Worm (Caenorhabditis elegans) whole organism, L1 larva: ENCODE results near the gene C28A5.6.

ENCODE experiments used
- C04F5.9 ChIP-seq: sonication (generic microtip); optimal IDR thresholded peaks from 2 replicates; lab custom pipeline; 2016; ENCODE audit warnings: missing genetic modification characterization, missing compliant biosample characterization
- C34B4.2 ChIP-seq: sonication (generic microtip); optimal IDR thresholded peaks from 2 replicates; lab custom pipeline; 2017; ENCODE audit warnings: mild to moderate bottlenecking, missing genetic modification characterization, missing compliant biosample characterization
- F16B12.6 ChIP-seq: fragments of 150-350 bp; optimal IDR thresholded peaks from 2 replicates; lab custom pipeline; 2014; ENCODE audit warnings: missing biosample characterization, missing genetic modification characterization
- Y116A8C.19 ChIP-seq: sonication (generic microtip); optimal IDR thresholded peaks from 2 replicates; lab custom pipeline; 2016; ENCODE audit warnings: missing compliant biosample characterization, missing genetic modification characterization, borderline replicate concordance
- ceh-63 ChIP-seq: fragments of 200-800 bp; sonication (Bioruptor generic); optimal IDR thresholded peaks from 2 replicates; lab custom pipeline; 2018; ENCODE audit warnings: mild to moderate bottlenecking, missing genetic modification characterization, missing compliant biosample characterization
- ceh-8 ChIP-seq: fragments of 200-800 bp; sonication (Bioruptor generic); optimal IDR thresholded peaks from 2 replicates; lab custom pipeline; 2018; ENCODE audit warnings: mild to moderate bottlenecking, missing genetic modification characterization, moderate library complexity, missing compliant biosample characterization
- ceh-82 ChIP-seq, 3 experiments: fragments of 150-350 bp in 1 of 3; sonication (generic microtip) in 2 of 3; optimal IDR thresholded peaks; 2 replicates each; lab custom pipeline; 2014 to 2017; ENCODE audit warnings: missing biosample characterization in 3 of 3, missing genetic modification characterization in 3 of 3
- ceh-88 ChIP-seq: fragments of 200-800 bp; sonication (Bioruptor generic); IDR thresholded peaks from 2 replicates; pipeline ENCODE4 v1.3.6; 2022; ENCODE audit warnings: missing genetic modification characterization, missing compliant biosample characterization
- ces-1 ChIP-seq: fragments of 150-350 bp; optimal IDR thresholded peaks from 2 replicates; lab custom pipeline; 2014; ENCODE audit warnings: missing biosample characterization, missing genetic modification reagents, missing genetic modification characterization
- dpl-1 ChIP-seq, 3 experiments: fragments of 150-350 bp in 2 of 3; sonication (generic microtip) in 1 of 3; optimal IDR thresholded peaks; 2 replicates each; lab custom pipeline; 2014 to 2017; ENCODE audit warnings: missing biosample characterization in 3 of 3, missing genetic modification characterization in 3 of 3, missing genetic modification reagents in 3 of 3
- dsc-1 ChIP-seq: sonication (generic microtip); optimal IDR thresholded peaks from 2 replicates; lab custom pipeline; 2016; ENCODE audit warnings: mild to moderate bottlenecking, missing genetic modification characterization, missing compliant biosample characterization
- efl-3 ChIP-seq: fragments of 200-800 bp; sonication (Bioruptor generic); optimal IDR thresholded peaks from 2 replicates; lab custom pipeline; 2018; ENCODE audit warnings: mild to moderate bottlenecking, missing genetic modification characterization, missing compliant biosample characterization
- egl-13 ChIP-seq: sonication (generic microtip); optimal IDR thresholded peaks from 2 replicates; lab custom pipeline; 2016; ENCODE audit warnings: missing genotype, missing genetic modification reagents, missing genetic modification characterization, missing compliant biosample characterization
- egl-27 ChIP-seq, 2 experiments: fragments of 150-350 bp in 1 of 2; sonication (generic microtip); optimal IDR thresholded peaks; 3 replicates each; lab custom pipeline; 2017 to 2018; ENCODE audit warnings: missing biosample characterization in 2 of 2, missing genetic modification characterization in 2 of 2, missing genetic modification reagents in 2 of 2
- elt-3 ChIP-seq, 6 experiments: fragments of 150-350 bp in 1 of 6; sonication (generic microtip); optimal IDR thresholded peaks; 2 replicates each; lab custom pipeline; 2017 to 2018; ENCODE audit warnings: missing biosample characterization in 6 of 6, missing genetic modification characterization in 6 of 6, inconsistent platforms in 1 of 6
- ets-5 ChIP-seq: fragments of 200-800 bp; sonication (Bioruptor generic); IDR thresholded peaks from 2 replicates; pipeline ENCODE4 v1.3.6; 2022; ENCODE audit warnings: missing genetic modification characterization, missing compliant biosample characterization
- fkh-10 ChIP-seq: sonication (generic microtip); optimal IDR thresholded peaks from 2 replicates; lab custom pipeline; 2017; ENCODE audit warnings: missing biosample characterization, missing genetic modification reagents, missing genetic modification characterization
- fkh-4 ChIP-seq: sonication (generic microtip); optimal IDR thresholded peaks from 2 replicates; lab custom pipeline; 2016; ENCODE audit warnings: missing compliant biosample characterization, missing genetic modification characterization, borderline replicate concordance
- grh-1 ChIP-seq: fragments of 200-800 bp; sonication (Bioruptor generic); IDR thresholded peaks from 2 replicates; pipeline ENCODE4 v1.3.6; 2022; ENCODE audit warnings: missing genetic modification reagents, missing genetic modification characterization, missing compliant biosample characterization
- hlh-17 ChIP-seq: fragments of 200-800 bp; sonication (Bioruptor generic); optimal IDR thresholded peaks from 2 replicates; lab custom pipeline; 2018; ENCODE audit warnings: missing genetic modification characterization, mild to moderate bottlenecking, missing compliant biosample characterization, moderate library complexity, borderline replicate concordance
- hlh-4 ChIP-seq: sonication (generic microtip); optimal IDR thresholded peaks from 2 replicates; lab custom pipeline; 2016; ENCODE audit warnings: mild to moderate bottlenecking, missing genetic modification characterization, missing compliant biosample characterization
- hpl-2 ChIP-seq: fragments of 150-350 bp; optimal IDR thresholded peaks from 2 replicates; lab custom pipeline; 2014; ENCODE audit warnings: missing biosample characterization, missing genetic modification reagents, missing genetic modification characterization
- irx-1 ChIP-seq: sonication (generic microtip); optimal IDR thresholded peaks from 2 replicates; lab custom pipeline; 2016; ENCODE audit warnings: missing genetic modification characterization, missing compliant biosample characterization
- isw-1 ChIP-seq: fragments of 200-800 bp; sonication (Bioruptor generic); IDR thresholded peaks from 2 replicates; pipeline ENCODE4 v1.3.6; 2022; ENCODE audit warnings: missing genetic modification characterization, missing compliant biosample characterization
- jun-1 ChIP-seq: fragments of 150-350 bp; optimal IDR thresholded peaks from 2 replicates; lab custom pipeline; 2014; ENCODE audit warnings: missing biosample characterization, missing genetic modification reagents, missing genetic modification characterization
- lin-13 ChIP-seq: fragments of 150-350 bp; optimal IDR thresholded peaks from 2 replicates; lab custom pipeline; 2014; ENCODE audit warnings: missing biosample characterization, missing genetic modification reagents, missing genetic modification characterization
- lin-14 ChIP-seq: fragments of 200-800 bp; sonication (Bioruptor generic); optimal IDR thresholded peaks from 2 replicates; lab custom pipeline; 2018; ENCODE audit warnings: mild to moderate bottlenecking, missing genetic modification characterization, moderate library complexity, missing compliant biosample characterization
- lin-39 ChIP-seq: fragments of 150-350 bp; optimal IDR thresholded peaks from 2 replicates; lab custom pipeline; 2014; ENCODE audit warnings: missing biosample characterization, missing genetic modification reagents, missing genetic modification characterization
- lir-3 ChIP-seq: sonication (generic microtip); optimal IDR thresholded peaks from 2 replicates; lab custom pipeline; 2016; ENCODE audit warnings: mild to moderate bottlenecking, missing genetic modification characterization, moderate library complexity, missing compliant biosample characterization; ENCODE audit not compliant: poor library complexity
- lsy-2 ChIP-seq, 2 experiments: fragments of 150-350 bp; optimal IDR thresholded peaks; 2 replicates each; lab custom pipeline; 2014; ENCODE audit warnings: missing biosample characterization in 2 of 2, missing genetic modification characterization in 2 of 2
- mab-9 ChIP-seq: fragments of 200-800 bp; sonication (Bioruptor generic); IDR thresholded peaks from 2 replicates; pipeline ENCODE4 v1.3.6; 2022; ENCODE audit warnings: missing genetic modification reagents, missing genetic modification characterization, missing compliant biosample characterization
- mdl-1 ChIP-seq, 2 experiments: fragments of 150-350 bp; optimal IDR thresholded peaks; 2 replicates each; lab custom pipeline; 2014 to 2017; ENCODE audit warnings: missing biosample characterization in 2 of 2, missing genetic modification characterization in 2 of 2, inconsistent platforms in 1 of 2
- mef-2 ChIP-seq: fragments of 150-350 bp; optimal IDR thresholded peaks from 2 replicates; lab custom pipeline; 2014; ENCODE audit warnings: missing biosample characterization, missing genetic modification characterization
- mep-1 ChIP-seq: fragments of 150-350 bp; optimal IDR thresholded peaks from 2 replicates; lab custom pipeline; 2014; ENCODE audit warnings: missing biosample characterization, missing genetic modification characterization
- nhr-11 ChIP-seq: fragments of 150-350 bp; optimal IDR thresholded peaks from 2 replicates; lab custom pipeline; 2014; ENCODE audit warnings: missing biosample characterization, missing genetic modification characterization
- nhr-12 ChIP-seq: sonication (generic microtip); optimal IDR thresholded peaks from 2 replicates; lab custom pipeline; 2017; ENCODE audit warnings: missing biosample characterization, missing genetic modification characterization
- nhr-20 ChIP-seq: sonication (generic microtip); optimal IDR thresholded peaks from 2 replicates; lab custom pipeline; 2016; ENCODE audit warnings: mild to moderate bottlenecking, missing genetic modification characterization, missing compliant biosample characterization
- nhr-28 ChIP-seq: fragments of 150-350 bp; optimal IDR thresholded peaks from 2 replicates; lab custom pipeline; 2014; ENCODE audit warnings: missing biosample characterization, missing genetic modification characterization
- nhr-47 ChIP-seq: sonication (generic microtip); optimal IDR thresholded peaks from 2 replicates; lab custom pipeline; 2016; ENCODE audit warnings: mild to moderate bottlenecking, missing genetic modification characterization, moderate library complexity, missing compliant biosample characterization
- nhr-71 ChIP-seq: sonication (generic microtip); optimal IDR thresholded peaks from 2 replicates; lab custom pipeline; 2016; ENCODE audit warnings: mild to moderate bottlenecking, missing genetic modification characterization, moderate library complexity, missing compliant biosample characterization
- nhr-85 ChIP-seq: sonication (generic microtip); peaks from one replicate; lab custom pipeline; 2016; ENCODE audit warnings: missing genetic modification characterization, inconsistent platforms, missing compliant biosample characterization
- pag-3 ChIP-seq: sonication (generic microtip); optimal IDR thresholded peaks from 2 replicates; lab custom pipeline; 2017; ENCODE audit warnings: missing genetic modification characterization, mild to moderate bottlenecking, missing compliant biosample characterization, antibody characterized with exemption, borderline replicate concordance; ENCODE audit not compliant: insufficient read depth
- pqm-1 ChIP-seq: sonication (generic microtip); optimal IDR thresholded peaks from 3 replicates; lab custom pipeline; 2017; ENCODE audit warnings: missing biosample characterization, missing genetic modification characterization
- skn-1 ChIP-seq: fragments of 150-350 bp; optimal IDR thresholded peaks from 2 replicates; lab custom pipeline; 2014; ENCODE audit warnings: missing biosample characterization, missing genetic modification characterization
- snpc-4 ChIP-seq: fragments of 150-350 bp; optimal IDR thresholded peaks from 2 replicates; lab custom pipeline; 2014; ENCODE audit warnings: missing biosample characterization, missing genetic modification characterization
- sup-37 ChIP-seq: fragments of 200-800 bp; sonication (Bioruptor generic); optimal IDR thresholded peaks from 2 replicates; lab custom pipeline; 2018; ENCODE audit warnings: mild to moderate bottlenecking, missing genetic modification characterization, missing compliant biosample characterization
- swsn-7 ChIP-seq: sonication (generic microtip); optimal IDR thresholded peaks from 2 replicates; lab custom pipeline; 2016; ENCODE audit warnings: missing genetic modification characterization, missing compliant biosample characterization
- tbx-2 ChIP-seq: sonication (generic microtip); optimal IDR thresholded peaks from 2 replicates; lab custom pipeline; 2016; ENCODE audit warnings: missing genetic modification characterization, missing compliant biosample characterization
- unc-30 ChIP-seq: sonication (generic microtip); optimal IDR thresholded peaks from 2 replicates; lab custom pipeline; 2017; ENCODE audit warnings: missing biosample characterization, missing genetic modification characterization
- unc-62 ChIP-seq: fragments of 150-350 bp; optimal IDR thresholded peaks from 2 replicates; lab custom pipeline; 2014; ENCODE audit warnings: missing biosample characterization, missing genetic modification reagents, missing genetic modification characterization
- unc-86 ChIP-seq: sonication (generic microtip); optimal IDR thresholded peaks from 2 replicates; lab custom pipeline; 2016; ENCODE audit warnings: missing genetic modification characterization, missing compliant biosample characterization
- zag-1 ChIP-seq: fragments of 150-350 bp; optimal IDR thresholded peaks from 2 replicates; lab custom pipeline; 2014; ENCODE audit warnings: missing biosample characterization, missing genetic modification characterization
- ztf-11 ChIP-seq, 2 experiments: sonication (generic microtip); optimal IDR thresholded peaks; 2 replicates each; lab custom pipeline; 2016 to 2017; ENCODE audit warnings: missing genetic modification characterization in 2 of 2, missing biosample characterization in 1 of 2, missing compliant biosample characterization in 1 of 2

Gene C28A5.6

ce11 chrIII:4413099-4413498 is 16.2 kb downstream of the C28A5.6 start, which contains the start of gene mpc-1 (continued):
- TF ChIP-seq swsn-7 (tag; lab: Kevin White, UChicago) (no peak), ets-5 (no peak), C04F5.9 (tag; lab: Kevin White, UChicago) (no peak), irx-1 (tag; lab: Kevin White, UChicago) (no peak), unc-62 (GFP tag; lab: Kevin White, UChicago) (no peak), elt-3 (tag; optimal IDR thresholded peaks at IDR 0.05; lab: Kevin White, UChicago) (peak in 4 of 6 experiments; percentile 9 to 96 (median 52)), mef-2 (tag; lab: Kevin White, UChicago) (no peak), dpl-1 (GFP tag; optimal IDR thresholded peaks at IDR 0.05; lab: Kevin White, UChicago) (no peak), nhr-20 (tag; lab: Kevin White, UChicago) (peak; percentile 1), nhr-12 (tag; lab: Kevin White, UChicago) (no peak), grh-1 (GFP tag; lab: Robert Waterston, UW) (no peak), unc-86 (tag; lab: Kevin White, UChicago) (no peak), ces-1 (GFP tag; lab: Kevin White, UChicago) (no peak), pag-3 (tag; lab: Kevin White, UChicago) (no peak), hlh-4 (tag; lab: Kevin White, UChicago) (no peak), pqm-1 (tag; lab: Kevin White, UChicago) (peak; percentile 53), mdl-1 (tag; optimal IDR thresholded peaks at IDR 0.05; lab: Kevin White, UChicago) (no peak), F16B12.6 (tag; lab: Kevin White, UChicago) (no peak), fkh-4 (tag; lab: Kevin White, UChicago) (no peak), unc-30 (tag; lab: Kevin White, UChicago) (no peak), nhr-47 (tag; lab: Kevin White, UChicago) (no peak), jun-1 (tag; lab: Kevin White, UChicago) (no peak), nhr-71 (tag; lab: Kevin White, UChicago) (peak; percentile 53), lsy-2 (tag; optimal IDR thresholded peaks at IDR 0.05; lab: Kevin White, UChicago) (peak; percentile 1 to 29), lin-13 (GFP tag; lab: Kevin White, UChicago) (no peak), zag-1 (tag; lab: Kevin White, UChicago) (no peak), egl-13 (no peak), ztf-11 (tag; optimal IDR thresholded peaks at IDR 0.05; lab: Kevin White, UChicago) (no peak), ceh-88 (GFP tag; lab: Robert Waterston, UW) (no peak), egl-27 (tag; optimal IDR thresholded peaks at IDR 0.05; lab: Kevin White, UChicago) (no peak), lin-39 (tag; lab: Kevin White, UChicago) (no peak), isw-1 (GFP tag; lab: Robert Waterston, UW) (no peak), fkh-10 (GFP tag; lab: Kevin White, UChicago) (no peak), efl-3 (GFP tag; lab: Kevin White, UChicago) (no peak), nhr-28 (tag; lab: Kevin White, UChicago) (no peak), C34B4.2 (no peak), hlh-17 (GFP tag; lab: Kevin White, UChicago) (no peak), ceh-63 (GFP tag; lab: Kevin White, UChicago) (no peak), lir-3 (tag; lab: Kevin White, UChicago) (no peak), Y116A8C.19 (tag; lab: Kevin White, UChicago) (no peak), sup-37 (GFP tag; lab: Kevin White, UChicago) (no peak), snpc-4 (tag; lab: Kevin White, UChicago) (no peak), dsc-1 (tag; lab: Kevin White, UChicago) (no peak), ceh-8 (GFP tag; lab: Kevin White, UChicago) (no peak), ceh-82 (tag; optimal IDR thresholded peaks at IDR 0.05; lab: Kevin White, UChicago) (no peak), lin-14 (GFP tag; lab: Kevin White, UChicago) (peak; percentile 54), skn-1 (tag; lab: Kevin White, UChicago) (peak; percentile 25), tbx-2 (tag; lab: Kevin White, UChicago) (no peak), nhr-85 (tag; lab: Kevin White, UChicago) (peak; percentile 72), mab-9 (no peak), mep-1 (no peak), hpl-2 (GFP tag; lab: Kevin White, UChicago) (no peak), nhr-11 (tag; lab: Kevin White, UChicago) (no peak)
